Worm (Caenorhabditis elegans) whole organism, mixed stage, embryonic: ENCODE measurements around the gene C01G12.7.

Experiments used
- M03D4.4 ChIP-seq: sonication (generic microtip); optimal IDR thresholded peaks from 2 replicates; lab custom pipeline; 2017; ENCODE audit warnings: mild to moderate bottlenecking, missing genetic modification characterization, missing compliant biosample characterization
- blmp-1 ChIP-seq: fragments of 150-350 bp; optimal IDR thresholded peaks from 2 replicates; lab custom pipeline; 2014; ENCODE audit warnings: missing biosample characterization, missing genetic modification characterization
- ceh-39 ChIP-seq: fragments of 150-350 bp; optimal IDR thresholded peaks from 2 replicates; lab custom pipeline; 2014; ENCODE audit warnings: missing biosample characterization, missing genetic modification characterization
- ceh-43 ChIP-seq: fragments of 200-800 bp; sonication (Bioruptor generic); optimal IDR thresholded peaks from 2 replicates; lab custom pipeline; 2018; ENCODE audit warnings: mild to moderate bottlenecking, missing genetic modification characterization, moderate library complexity, missing compliant biosample characterization
- ceh-83 ChIP-seq: fragments of 200-800 bp; sonication (Bioruptor generic); optimal IDR thresholded peaks from 2 replicates; lab custom pipeline; 2018; ENCODE audit warnings: mild to moderate bottlenecking, missing genetic modification characterization, missing compliant biosample characterization
- cnd-1 ChIP-seq: fragments of 200-800 bp; sonication (Bioruptor generic); optimal IDR thresholded peaks from 2 replicates; lab custom pipeline; 2018; ENCODE audit warnings: mild to moderate bottlenecking, missing genetic modification characterization, missing compliant biosample characterization
- drap-1 ChIP-seq: fragments of 200-800 bp; sonication (Bioruptor generic); optimal IDR thresholded peaks from 3 replicates; lab custom pipeline; 2018; ENCODE audit warnings: mild to moderate bottlenecking, missing genetic modification characterization, missing compliant biosample characterization
- elt-1 ChIP-seq: sonication (generic microtip); optimal IDR thresholded peaks from 2 replicates; lab custom pipeline; 2017; ENCODE audit warnings: missing genetic modification characterization, mild to moderate bottlenecking, missing compliant biosample characterization, antibody characterized with exemption, moderate library complexity, borderline replicate concordance; ENCODE audit not compliant: insufficient read depth
- elt-3 ChIP-seq: fragments of 150-350 bp; optimal IDR thresholded peaks from 2 replicates; lab custom pipeline; 2014; ENCODE audit warnings: missing biosample characterization, missing genetic modification characterization
- flh-1 ChIP-seq: fragments of 200-800 bp; sonication (Bioruptor generic); optimal IDR thresholded peaks from 2 replicates; lab custom pipeline; 2018; ENCODE audit warnings: mild to moderate bottlenecking, missing genetic modification characterization, moderate library complexity, missing compliant biosample characterization
- ham-2 ChIP-seq: fragments of 200-800 bp; sonication (Bioruptor generic); optimal IDR thresholded peaks from 2 replicates; lab custom pipeline; 2018; ENCODE audit warnings: mild to moderate bottlenecking, missing genetic modification characterization, missing compliant biosample characterization
- hlh-1 ChIP-seq: fragments of 150-350 bp; optimal IDR thresholded peaks from 2 replicates; lab custom pipeline; 2014; ENCODE audit warnings: missing biosample characterization, missing genetic modification reagents, missing genetic modification characterization
- lin-13 ChIP-seq: fragments of 150-350 bp; optimal IDR thresholded peaks from 2 replicates; lab custom pipeline; 2014; ENCODE audit warnings: missing biosample characterization, missing genetic modification characterization
- mab-5 ChIP-seq: fragments of 150-350 bp; optimal IDR thresholded peaks from 2 replicates; lab custom pipeline; 2014; ENCODE audit warnings: missing biosample characterization, missing genetic modification characterization
- mep-1 ChIP-seq: fragments of 150-350 bp; optimal IDR thresholded peaks from 2 replicates; lab custom pipeline; 2017; ENCODE audit warnings: missing biosample characterization, missing genetic modification reagents, missing genetic modification characterization, inconsistent platforms
- mls-2 ChIP-seq: sonication (generic microtip); optimal IDR thresholded peaks from 2 replicates; lab custom pipeline; 2016; ENCODE audit warnings: mild to moderate bottlenecking, missing genetic modification characterization, moderate library complexity, missing compliant biosample characterization
- nhr-12 ChIP-seq: fragments of 150-350 bp; optimal IDR thresholded peaks from 2 replicates; lab custom pipeline; 2014; ENCODE audit warnings: missing biosample characterization, missing genetic modification characterization
- nhr-2 ChIP-seq: fragments of 150-350 bp; optimal IDR thresholded peaks from 2 replicates; lab custom pipeline; 2014; ENCODE audit warnings: missing biosample characterization, missing genetic modification characterization
- nhr-237 ChIP-seq: fragments of 150-350 bp; optimal IDR thresholded peaks from 2 replicates; lab custom pipeline; 2014; ENCODE audit warnings: missing biosample characterization, missing genetic modification characterization
- nhr-28 ChIP-seq: fragments of 150-350 bp; optimal IDR thresholded peaks from 2 replicates; lab custom pipeline; 2014; ENCODE audit warnings: missing biosample characterization, missing genetic modification characterization
- nhr-76 ChIP-seq: sonication (generic microtip); optimal IDR thresholded peaks from 2 replicates; lab custom pipeline; 2017; ENCODE audit warnings: missing biosample characterization, missing genetic modification characterization
- pha-4 ChIP-seq: fragments of 150-350 bp; optimal IDR thresholded peaks from 2 replicates; lab custom pipeline; 2018; ENCODE audit warnings: missing biosample characterization, missing genetic modification reagents, missing genetic modification characterization
- sem-2 ChIP-seq: fragments of 200-800 bp; sonication (Bioruptor generic); optimal IDR thresholded peaks from 2 replicates; lab custom pipeline; 2018; ENCODE audit warnings: mild to moderate bottlenecking, missing genetic modification characterization, missing compliant biosample characterization
- snpc-4 ChIP-seq: fragments of 150-350 bp; optimal IDR thresholded peaks from 2 replicates; lab custom pipeline; 2014; ENCODE audit warnings: missing biosample characterization, missing genetic modification characterization
- sptf-1 ChIP-seq: sonication (generic microtip); optimal IDR thresholded peaks from 2 replicates; lab custom pipeline; 2017; ENCODE audit warnings: mild to moderate bottlenecking, missing genetic modification characterization, moderate library complexity, missing compliant biosample characterization
- tbx-8 ChIP-seq: fragments of 200-800 bp; sonication (Bioruptor generic); optimal IDR thresholded peaks from 2 replicates; lab custom pipeline; 2018; ENCODE audit warnings: mild to moderate bottlenecking, missing genetic modification characterization, moderate library complexity, missing compliant biosample characterization
- unc-120 ChIP-seq: sonication (generic microtip); optimal IDR thresholded peaks from 2 replicates; lab custom pipeline; 2017; ENCODE audit warnings: missing genetic modification characterization, missing compliant biosample characterization; ENCODE audit not compliant: poor library complexity, severe bottlenecking
- unc-39 ChIP-seq: fragments of 150-350 bp; optimal IDR thresholded peaks from 2 replicates; lab custom pipeline; 2014; ENCODE audit warnings: missing biosample characterization, missing genetic modification characterization
- unc-62 ChIP-seq: fragments of 150-350 bp; optimal IDR thresholded peaks from 2 replicates; lab custom pipeline; 2014; ENCODE audit warnings: missing biosample characterization, missing genetic modification reagents, missing genetic modification characterization
- zip-8 ChIP-seq: fragments of 150-350 bp; optimal IDR thresholded peaks from 2 replicates; lab custom pipeline; 2014; ENCODE audit warnings: missing biosample characterization, missing genetic modification characterization
- ztf-11 ChIP-seq: fragments of 150-350 bp; optimal IDR thresholded peaks from 2 replicates; lab custom pipeline; 2014; ENCODE audit warnings: missing biosample characterization, missing genetic modification characterization

Gene C01G12.7

ce11 chrII:14618764-14619163, 27.1 kb upstream of the C01G12.7 start:
- TF ChIP-seq mls-2 (tag; lab: Kevin White, UChicago) = no peak
- no peak for TF ChIP-seq nhr-237 (tag; lab: Kevin White, UChicago)
- TF ChIP-seq ceh-83 (GFP tag; lab: Kevin White, UChicago) = no peak
- no peak for TF ChIP-seq nhr-12 (tag; lab: Kevin White, UChicago)
- no peak for TF ChIP-seq sem-2 (GFP tag; lab: Kevin White, UChicago)
- no peak for TF ChIP-seq drap-1 (GFP tag; lab: Kevin White, UChicago)
- TF ChIP-seq blmp-1 (tag; lab: Kevin White, UChicago) = no peak

ce11 chrII:14618158-14618557, 26.5 kb upstream of the C01G12.7 start:
- TF ChIP-seq sptf-1 (tag; lab: Kevin White, UChicago) (no peak), drap-1 (GFP tag; lab: Kevin White, UChicago) (no peak), elt-1 (tag; lab: Kevin White, UChicago) (no peak), nhr-2 (no peak), snpc-4 (tag; lab: Kevin White, UChicago) (no peak), blmp-1 (tag; lab: Kevin White, UChicago) (no peak), hlh-1 (tag; lab: Kevin White, UChicago) (no peak), unc-62 (no peak), ham-2 (GFP tag; lab: Kevin White, UChicago) (no peak), zip-8 (tag; lab: Kevin White, UChicago) (no peak), elt-3 (tag; lab: Kevin White, UChicago) (no peak), ceh-43 (GFP tag; lab: Kevin White, UChicago) (no peak), mab-5 (tag; lab: Kevin White, UChicago) (no peak), nhr-76 (tag; lab: Kevin White, UChicago) (no peak), nhr-237 (tag; lab: Kevin White, UChicago) (no peak), flh-1 (GFP tag; lab: Kevin White, UChicago) (no peak), mls-2 (tag; lab: Kevin White, UChicago) (no peak), tbx-8 (GFP tag; lab: Kevin White, UChicago) (no peak), ceh-39 (no peak), ztf-11 (tag; lab: Kevin White, UChicago) (no peak)
- TF ChIP-seq, all 35 proteins: peak for 0

- TF ChIP-seq unc-120 (no peak), lin-13 (tag; lab: Kevin White, UChicago) (no peak), elt-1 (tag; lab: Kevin White, UChicago) (no peak), ztf-11 (tag; lab: Kevin White, UChicago) (no peak), mls-2 (tag; lab: Kevin White, UChicago) (no peak), ham-2 (GFP tag; lab: Kevin White, UChicago) (no peak), sptf-1 (tag; lab: Kevin White, UChicago) (no peak), nhr-28 (no peak), blmp-1 (tag; lab: Kevin White, UChicago) (no peak), cnd-1 (tag; lab: Kevin White, UChicago) (no peak), M03D4.4 (tag; lab: Kevin White, UChicago) (no peak)
These were observed 25.2 kb upstream of the C01G12.7 start for ce11 chrII:14616927-14617326.

ce11 chrII:14616402-14616801, 24.7 kb upstream of the C01G12.7 start:
- TF ChIP-seq unc-120 = no peak
- TF ChIP-seq pha-4 = no peak
- no peak for TF ChIP-seq blmp-1 (tag; lab: Kevin White, UChicago)
- no peak for TF ChIP-seq hlh-1 (tag; lab: Kevin White, UChicago)
- no peak for TF ChIP-seq snpc-4 (tag; lab: Kevin White, UChicago)
- TF ChIP-seq ham-2 (GFP tag; lab: Kevin White, UChicago) = no peak
- TF ChIP-seq nhr-76 (tag; lab: Kevin White, UChicago) = no peak
- TF ChIP-seq M03D4.4 (tag; lab: Kevin White, UChicago) = no peak

- TF ChIP-seq lin-13 (tag; lab: Kevin White, UChicago) = no peak
- no peak for TF ChIP-seq unc-39 (tag; lab: Kevin White, UChicago)
- TF ChIP-seq tbx-8 (GFP tag; lab: Kevin White, UChicago) = no peak
- TF ChIP-seq nhr-76 (tag; lab: Kevin White, UChicago) = no peak
- no peak for TF ChIP-seq unc-62
- no peak for TF ChIP-seq cnd-1 (tag; lab: Kevin White, UChicago)
- TF ChIP-seq ham-2 (GFP tag; lab: Kevin White, UChicago) = no peak
- no peak for TF ChIP-seq nhr-237 (tag; lab: Kevin White, UChicago)
- TF ChIP-seq ceh-43 (GFP tag; lab: Kevin White, UChicago) = no peak
- no peak for TF ChIP-seq sem-2 (GFP tag; lab: Kevin White, UChicago)
- no peak for TF ChIP-seq ceh-83 (GFP tag; lab: Kevin White, UChicago)
- no peak for TF ChIP-seq ztf-11 (tag; lab: Kevin White, UChicago)
- no peak for TF ChIP-seq mep-1 (tag; lab: Kevin White, UChicago)
- no peak for TF ChIP-seq snpc-4 (tag; lab: Kevin White, UChicago)
These were observed 24.0 kb upstream of the C01G12.7 start, which contains the start of gene mltn-9 for ce11 chrII:14615735-14616134. Gene mltn-9 (plus strand): TSS chrII:14616035.
